Fruit fly (Drosophila melanogaster) whole organism, embryonic: ENCODE results near the gene CG34281.

Experiments used
- CG11398 ChIP-seq: fragments of 200-800 bp; sonication (Bioruptor generic); optimal IDR thresholded peaks from 2 replicates; lab custom pipeline; 2016; ENCODE audit warnings: missing biosample characterization, missing genetic modification characterization
- CG11696 ChIP-seq: fragments of 200-800 bp; sonication (Bioruptor generic); IDR thresholded peaks from 2 replicates; pipeline ENCODE4 v1.3.6; 2022; ENCODE audit warnings: missing biosample characterization, missing genetic modification characterization
- CG12155 ChIP-seq: fragments of 200-800 bp; sonication (Bioruptor generic); optimal IDR thresholded peaks from 3 replicates; lab custom pipeline; 2016; ENCODE audit warnings: missing biosample characterization, missing genetic modification characterization
- CG13624 ChIP-seq: fragments of 200-800 bp; sonication (Bioruptor generic); optimal IDR thresholded peaks from 2 replicates; lab custom pipeline; 2016; ENCODE audit warnings: missing biosample characterization, missing genetic modification characterization
- CG15696 ChIP-seq: fragments of 200-800 bp; sonication (Bioruptor generic); optimal IDR thresholded peaks from 2 replicates; lab custom pipeline; 2019; ENCODE audit warnings: missing biosample characterization, mild to moderate bottlenecking, missing genetic modification characterization, moderate library complexity
- CG1603 ChIP-seq: fragments of 200-800 bp; sonication (Bioruptor generic); optimal IDR thresholded peaks from 2 replicates; lab custom pipeline; 2019; ENCODE audit warnings: missing biosample characterization, mild to moderate bottlenecking, missing genetic modification characterization, moderate library complexity
- CG18262 ChIP-seq: fragments of 200-800 bp; optimal IDR thresholded peaks from 3 replicates; lab custom pipeline; 2019; ENCODE audit warnings: missing biosample characterization, mild to moderate bottlenecking, missing genetic modification characterization, moderate library complexity
- CG2116 ChIP-seq: fragments of 200-800 bp; sonication (Bioruptor generic); optimal IDR thresholded peaks from 3 replicates; lab custom pipeline; 2018; ENCODE audit warnings: missing biosample characterization, mild to moderate bottlenecking, missing genetic modification characterization
- CG2199 ChIP-seq: fragments of 200-800 bp; sonication (Bioruptor generic); IDR thresholded peaks from 3 replicates; pipeline ENCODE4 v1.3.6; 2022; ENCODE audit warnings: missing biosample characterization, missing genetic modification characterization
- CG4328 ChIP-seq: fragments of 200-800 bp; sonication (Bioruptor generic); optimal IDR thresholded peaks from 3 replicates; lab custom pipeline; 2017; ENCODE audit warnings: missing biosample characterization, missing genetic modification reagents, missing genetic modification characterization
- CG5180 ChIP-seq: fragments of 200-800 bp; sonication (Bioruptor generic); optimal IDR thresholded peaks from 3 replicates; lab custom pipeline; 2017; ENCODE audit warnings: missing biosample characterization, missing genetic modification characterization, mild to moderate bottlenecking, moderate library complexity, missing genetic modification reagents
- CG6272 ChIP-seq: fragments of 200-800 bp; sonication (Bioruptor generic); IDR thresholded peaks from 2 replicates; pipeline ENCODE4 v1.3.6; 2022; ENCODE audit warnings: missing biosample characterization, missing genetic modification characterization
- CG6813 ChIP-seq: fragments of 200-800 bp; sonication (Bioruptor generic); optimal IDR thresholded peaks from 2 replicates; lab custom pipeline; 2017; ENCODE audit warnings: missing biosample characterization, missing genetic modification characterization, mild to moderate bottlenecking, moderate library complexity, missing genetic modification reagents
- CG7556 ChIP-seq: fragments of 200-800 bp; sonication (Bioruptor generic); optimal IDR thresholded peaks from 2 replicates; lab custom pipeline; 2017; ENCODE audit warnings: missing biosample characterization, mild to moderate bottlenecking, missing genetic modification characterization
- CG7987 ChIP-seq: fragments of 200-800 bp; sonication (Bioruptor generic); optimal IDR thresholded peaks from 2 replicates; lab custom pipeline; 2018; ENCODE audit warnings: missing biosample characterization, mild to moderate bottlenecking, missing genetic modification characterization, moderate library complexity
- CG8924 ChIP-seq: fragments of 200-800 bp; optimal IDR thresholded peaks from 3 replicates; lab custom pipeline; 2019; ENCODE audit warnings: missing biosample characterization, mild to moderate bottlenecking, missing genetic modification characterization, moderate library complexity
- CG9437 ChIP-seq: fragments of 200-800 bp; sonication (Bioruptor generic); optimal IDR thresholded peaks from 2 replicates; lab custom pipeline; 2018; ENCODE audit warnings: missing biosample characterization, mild to moderate bottlenecking, missing genetic modification characterization
- CTCF ChIP-seq: fragments of 200-800 bp; sonication (Bioruptor generic); optimal IDR thresholded peaks from 2 replicates; lab custom pipeline; 2017; ENCODE audit warnings: missing biosample characterization, mild to moderate bottlenecking, missing genetic modification characterization, moderate library complexity
- H2.0 ChIP-seq: fragments of 200-800 bp; sonication (Bioruptor generic); IDR thresholded peaks from 2 replicates; pipeline ENCODE4 v1.3.6; 2022; ENCODE audit warnings: missing biosample characterization, missing genetic modification characterization
- Hmr ChIP-seq: fragments of 200-800 bp; sonication (Bioruptor generic); optimal IDR thresholded peaks from 3 replicates; lab custom pipeline; 2017; ENCODE audit warnings: mild to moderate bottlenecking, missing biosample characterization, missing genetic modification reagents, missing genetic modification characterization
- Meics ChIP-seq: fragments of 200-800 bp; sonication (Bioruptor generic); optimal IDR thresholded peaks from 2 replicates; lab custom pipeline; 2017; ENCODE audit warnings: missing biosample characterization, mild to moderate bottlenecking, missing genetic modification characterization
- NFAT ChIP-seq: fragments of 200-800 bp; sonication (Bioruptor generic); IDR thresholded peaks from 2 replicates; pipeline ENCODE4 v1.3.6; 2022; ENCODE audit warnings: missing biosample characterization, missing genetic modification characterization
- PHDP ChIP-seq: fragments of 200-800 bp; sonication (Bioruptor generic); optimal IDR thresholded peaks from 3 replicates; lab custom pipeline; 2018; ENCODE audit warnings: missing biosample characterization, mild to moderate bottlenecking, missing genetic modification characterization, moderate library complexity
- Side ChIP-seq: fragments of 200-800 bp; sonication (Bioruptor generic); optimal IDR thresholded peaks from 2 replicates; lab custom pipeline; 2016; ENCODE audit warnings: missing biosample characterization, missing genetic modification characterization
- Vsx1 ChIP-seq: fragments of 200-800 bp; sonication (Bioruptor generic); optimal IDR thresholded peaks from 2 replicates; lab custom pipeline; 2017; ENCODE audit warnings: missing biosample characterization, mild to moderate bottlenecking, missing genetic modification characterization, missing genetic modification reagents
- ato ChIP-seq: fragments of 200-800 bp; sonication (Bioruptor generic); IDR thresholded peaks from 2 replicates; pipeline ENCODE4 v1.3.6; 2022; ENCODE audit warnings: missing biosample characterization, missing genetic modification characterization; ENCODE audit not compliant: partially characterized antibody
- bcd ChIP-seq: fragments of 200-800 bp; sonication (Bioruptor generic); optimal IDR thresholded peaks from 2 replicates; lab custom pipeline; 2017; ENCODE audit warnings: missing biosample characterization, mild to moderate bottlenecking, missing genetic modification characterization
- crc ChIP-seq: fragments of 200-800 bp; sonication (Bioruptor generic); optimal IDR thresholded peaks from 2 replicates; lab custom pipeline; 2016; ENCODE audit warnings: missing biosample characterization, missing genetic modification characterization
- dati ChIP-seq: fragments of 200-800 bp; sonication (Bioruptor generic); IDR thresholded peaks from 2 replicates; pipeline ENCODE4 v1.3.6; 2022; ENCODE audit warnings: missing biosample characterization, missing genetic modification characterization
- dm ChIP-seq: fragments of 200-800 bp; sonication (Bioruptor generic); optimal IDR thresholded peaks from 3 replicates; lab custom pipeline; 2016; ENCODE audit warnings: missing biosample characterization, missing genetic modification characterization
- dysf ChIP-seq: fragments of 200-800 bp; sonication (Bioruptor generic); IDR thresholded peaks from 3 replicates; pipeline ENCODE4 v1.3.6; 2022; ENCODE audit warnings: missing biosample characterization, missing genetic modification characterization
- esg ChIP-seq: fragments of 200-800 bp; sonication (Bioruptor generic); conservative IDR thresholded peaks from 2 replicates; pipeline ENCODE4 v1.3.6; 2022; ENCODE audit warnings: missing biosample characterization, missing genetic modification characterization
- gro ChIP-seq: fragments of 200-800 bp; sonication (Bioruptor generic); optimal IDR thresholded peaks from 2 replicates; lab custom pipeline; 2016; ENCODE audit warnings: missing biosample characterization, missing genetic modification characterization
- gt ChIP-seq: fragments of 200-800 bp; sonication (Bioruptor generic); IDR thresholded peaks from 2 replicates; pipeline ENCODE4 v1.3.6; 2022; ENCODE audit warnings: missing biosample characterization, missing genetic modification characterization
- hth ChIP-seq: fragments of >200 bp; optimal IDR thresholded peaks from 2 replicates; lab custom pipeline; 2017; ENCODE audit warnings: inconsistent platforms
- nmo ChIP-seq: fragments of 200-800 bp; sonication (Bioruptor generic); optimal IDR thresholded peaks from 2 replicates; lab custom pipeline; 2018; ENCODE audit warnings: missing biosample characterization, mild to moderate bottlenecking, missing genetic modification characterization, moderate library complexity
- org-1 ChIP-seq: fragments of 200-800 bp; sonication (Bioruptor generic); optimal IDR thresholded peaks from 2 replicates; lab custom pipeline; 2017; ENCODE audit warnings: missing biosample characterization, missing genetic modification characterization
- pzg ChIP-seq: fragments of 200-800 bp; sonication (Bioruptor generic); optimal IDR thresholded peaks from 3 replicates; lab custom pipeline; 2018; ENCODE audit warnings: missing biosample characterization, mild to moderate bottlenecking, missing genetic modification characterization, moderate library complexity
- sima ChIP-seq: fragments of 200-800 bp; sonication (Bioruptor generic); optimal IDR thresholded peaks from 2 replicates; lab custom pipeline; 2016; ENCODE audit warnings: missing biosample characterization, missing genetic modification characterization
- tin ChIP-seq: fragments of 200-800 bp; sonication (Bioruptor generic); optimal IDR thresholded peaks from 3 replicates; lab custom pipeline; 2016; ENCODE audit warnings: missing biosample characterization, missing genetic modification characterization
- tio ChIP-seq: fragments of 200-800 bp; sonication (Bioruptor generic); optimal IDR thresholded peaks from 2 replicates; lab custom pipeline; 2017; ENCODE audit warnings: missing biosample characterization, missing genetic modification characterization, inconsistent platforms

The CG34281 gene

dm6 chr3R:17604198-17604879, 8.3 kb upstream of the CG34281 start (continued):
- peak; percentile 90 for TF ChIP-seq Meics (GFP tag; lab: Kevin White, UChicago)
- peak; percentile 90 for TF ChIP-seq Hmr
- TF ChIP-seq nmo (GFP tag; lab: Kevin White, UChicago) = peak; percentile 92
- peak; percentile 97 for TF ChIP-seq CG11696 (GFP tag; lab: Robert Waterston, UW)
- peak; percentile 43 for TF ChIP-seq CG12155 (GFP tag; lab: Kevin White, UChicago)
- no peak for TF ChIP-seq crc (GFP tag; lab: Kevin White, UChicago)
- TF ChIP-seq CG7987 (GFP tag; lab: Kevin White, UChicago) = no peak
- no peak for TF ChIP-seq dati (GFP tag; lab: Robert Waterston, UW)
- peak; percentile 94 for TF ChIP-seq CG8924 (tag; lab: Kevin White, UChicago)
- peak; percentile 79 for TF ChIP-seq org-1 (GFP tag; lab: Kevin White, UChicago)
- TF ChIP-seq PHDP (tag; lab: Kevin White, UChicago) = peak; percentile 83
- TF ChIP-seq CG18262 = peak; percentile 94
- TF ChIP-seq H2.0 (GFP tag; lab: Robert Waterston, UW) = peak; percentile 32; the same call in 1 of the 2 replicates
- TF ChIP-seq CG15696 (tag; lab: Kevin White, UChicago) = peak; percentile 95
- peak; percentile 33; the same call in 1 of the 2 replicates for TF ChIP-seq CG6272 (GFP tag; lab: Robert Waterston, UW)
- peak; percentile 51 for TF ChIP-seq CG4328 (GFP tag; lab: Kevin White, UChicago)
- TF ChIP-seq gro = no peak
- TF ChIP-seq dysf (GFP tag; lab: Robert Waterston, UW) = peak; percentile 69
- peak; percentile 46 for TF ChIP-seq esg
- TF ChIP-seq tio (GFP tag; lab: Kevin White, UChicago) = peak; percentile 74
- no peak for TF ChIP-seq dm (GFP tag; lab: Kevin White, UChicago)
- TF ChIP-seq ato (GFP tag; lab: Robert Waterston, UW) = no peak
- no peak for TF ChIP-seq Side (GFP tag; lab: Kevin White, UChicago)
- peak; percentile 92 for TF ChIP-seq CG9437 (GFP tag; lab: Kevin White, UChicago)
- TF ChIP-seq CG7556 = peak; percentile 95
- TF ChIP-seq CG1603 (tag; lab: Kevin White, UChicago) = peak; percentile 49
- peak; percentile 11 for TF ChIP-seq CG13624 (GFP tag; lab: Kevin White, UChicago)
- no peak for TF ChIP-seq CG2199 (GFP tag; lab: Robert Waterston, UW)
- TF ChIP-seq CG6813 (GFP tag; lab: Kevin White, UChicago) = peak; percentile 88
- no peak for TF ChIP-seq CTCF (GFP tag; lab: Kevin White, UChicago)
- peak; percentile 70 for TF ChIP-seq Vsx1
- peak; percentile 61 for TF ChIP-seq CG2116
- no peak for TF ChIP-seq hth (lab: Kevin White, UChicago)
- no peak for TF ChIP-seq sima (GFP tag; lab: Kevin White, UChicago)
- peak; percentile 65 for TF ChIP-seq CG5180 (GFP tag; lab: Kevin White, UChicago)
- peak; percentile 82 for TF ChIP-seq bcd (GFP tag; lab: Kevin White, UChicago)
- TF ChIP-seq NFAT (GFP tag; lab: Robert Waterston, UW) = 0 out of 2 replicates have a peak, but pooled peaks have one; percentile 40
- no peak for TF ChIP-seq CG11398 (GFP tag; lab: Kevin White, UChicago)
- TF ChIP-seq tin (GFP tag; lab: Kevin White, UChicago) = peak; percentile 72
- peak; percentile 68; the same call in 1 of the 2 replicates for TF ChIP-seq gt
- no peak for TF ChIP-seq pzg (GFP tag; lab: Kevin White, UChicago)
